Fruit fly (Drosophila melanogaster) whole organism, wandering third instar larva: ENCODE measurements around the gene CG4267.

Experiments used
- Abd-B ChIP-seq: fragments of >200 bp; optimal IDR thresholded peaks from 2 replicates; lab custom pipeline; 2017; ENCODE audit warnings: missing biosample characterization, missing genetic modification characterization
- CG32264 ChIP-seq: fragments of 200-800 bp; sonication (Bioruptor generic); optimal IDR thresholded peaks from 2 replicates; lab custom pipeline; 2016; ENCODE audit warnings: missing biosample characterization, missing genetic modification characterization
- CG9705 ChIP-seq: fragments of 200-800 bp; sonication (Bioruptor generic); optimal IDR thresholded peaks from 2 replicates; lab custom pipeline; 2018; ENCODE audit warnings: missing biosample characterization, mild to moderate bottlenecking, missing genetic modification characterization
- CrebA ChIP-seq: fragments of 200-800 bp; sonication (Bioruptor generic); optimal IDR thresholded peaks from 2 replicates; lab custom pipeline; 2016; ENCODE audit warnings: missing biosample characterization, mild to moderate bottlenecking, missing genetic modification characterization, borderline replicate concordance
- Dfd ChIP-seq: fragments of >200 bp; optimal IDR thresholded peaks from 2 replicates; lab custom pipeline; 2017; ENCODE audit warnings: missing biosample characterization, missing genetic modification characterization
- Dif ChIP-seq: fragments of 200-275, 200-300 bp; sonication (Bioruptor generic); optimal IDR thresholded peaks from 2 replicates; lab custom pipeline; 2018; ENCODE audit warnings: missing biosample characterization, missing genetic modification characterization; ENCODE audit not compliant: partially characterized antibody
- GATAd ChIP-seq: sonication (Bioruptor generic); optimal IDR thresholded peaks from 2 replicates; lab custom pipeline; 2016; ENCODE audit warnings: missing biosample characterization, missing genetic modification characterization
- HLH106 ChIP-seq: fragments of 200-800 bp; optimal IDR thresholded peaks from 3 replicates; lab custom pipeline; 2019; ENCODE audit warnings: missing biosample characterization, mild to moderate bottlenecking, missing genetic modification characterization, moderate library complexity
- Hnf4 ChIP-seq: fragments of 200-800 bp; sonication (Bioruptor generic); optimal IDR thresholded peaks from 2 replicates; lab custom pipeline; 2016; ENCODE audit warnings: missing biosample characterization, mild to moderate bottlenecking, missing genetic modification characterization
- Hr78 ChIP-seq: fragments of >200 bp; optimal IDR thresholded peaks from 2 replicates; lab custom pipeline; 2017; ENCODE audit warnings: missing biosample characterization, missing genetic modification characterization
- Hr83 ChIP-seq: fragments of 200-300 bp; sonication (Bioruptor generic); optimal IDR thresholded peaks from 2 replicates; lab custom pipeline; 2016; ENCODE audit warnings: missing biosample characterization, mild to moderate bottlenecking, missing genetic modification characterization, moderate library complexity; ENCODE audit not compliant: poor library complexity, severe bottlenecking
- Jra ChIP-seq: sonication (Bioruptor generic); optimal IDR thresholded peaks from 2 replicates; lab custom pipeline; 2016; ENCODE audit warnings: missing biosample characterization, missing genetic modification characterization
- Mio ChIP-seq: sonication (Bioruptor generic); optimal IDR thresholded peaks from 2 replicates; lab custom pipeline; 2016; ENCODE audit warnings: missing biosample characterization, missing genetic modification characterization
- Myc ChIP-seq: fragments of >200 bp; optimal IDR thresholded peaks from 2 replicates; lab custom pipeline; 2017
- N ChIP-seq: fragments of >200 bp; optimal IDR thresholded peaks from 2 replicates; lab custom pipeline; 2018; ENCODE audit warnings: missing biosample characterization, missing external identifiers, missing genetic modification characterization
- OdsH ChIP-seq: fragments of 200-800 bp; sonication (Bioruptor generic); optimal IDR thresholded peaks from 2 replicates; lab custom pipeline; 2016; ENCODE audit warnings: missing biosample characterization, mild to moderate bottlenecking, missing genetic modification characterization
- Rel ChIP-seq, 2 experiments: fragments of 200-800 bp; sonication (Bioruptor generic) in 1 of 2; optimal IDR thresholded peaks; 2 replicates in 1 of 2; 3 replicates in 1 of 2; lab custom pipeline; 2016 to 2019; ENCODE audit warnings: mild to moderate bottlenecking in 2 of 2, missing biosample characterization in 2 of 2, missing genetic modification characterization in 2 of 2, moderate library complexity in 1 of 2
- Sp1 ChIP-seq: fragments of 200-800 bp; sonication (Bioruptor generic); optimal IDR thresholded peaks from 3 replicates; lab custom pipeline; 2019; ENCODE audit warnings: missing biosample characterization, mild to moderate bottlenecking, missing genetic modification characterization, moderate library complexity
- Vsx2 ChIP-seq: fragments of 200-300, 225-300 bp; sonication (Bioruptor generic); optimal IDR thresholded peaks from 2 replicates; lab custom pipeline; 2018; ENCODE audit warnings: missing biosample characterization, missing genetic modification characterization; ENCODE audit not compliant: partially characterized antibody
- br ChIP-seq: fragments of 200-800 bp; sonication (Bioruptor generic); optimal IDR thresholded peaks from 2 replicates; lab custom pipeline; 2016; ENCODE audit warnings: missing biosample characterization, missing genetic modification characterization
- brk ChIP-seq: fragments of 200-800 bp; sonication (Bioruptor generic); optimal IDR thresholded peaks from 2 replicates; lab custom pipeline; 2016; ENCODE audit warnings: missing biosample characterization, mild to moderate bottlenecking, missing genetic modification characterization
- dl ChIP-seq, 2 experiments: fragments of 175-275, 200-275 bp in 1 of 2; fragments of 200-275 bp in 1 of 2; sonication (Bioruptor generic); optimal IDR thresholded peaks; lab custom pipeline; 2018; ENCODE audit warnings: mild to moderate bottlenecking in 2 of 2, missing biosample characterization in 2 of 2, missing genetic modification characterization in 2 of 2, moderate library complexity in 2 of 2; ENCODE audit not compliant: partially characterized antibody in 2 of 2, insufficient read depth in 1 of 2
- dmrt93B ChIP-seq: fragments of 200-800 bp; sonication (Bioruptor generic); optimal IDR thresholded peaks from 2 replicates; lab custom pipeline; 2018; ENCODE audit warnings: missing biosample characterization, mild to moderate bottlenecking, missing genetic modification characterization
- dsf ChIP-seq: sonication (Bioruptor generic); optimal IDR thresholded peaks from 2 replicates; lab custom pipeline; 2016; ENCODE audit warnings: missing biosample characterization, missing genetic modification characterization, borderline replicate concordance
- foxo ChIP-seq, 2 experiments: fragments of 200-800 bp; sonication (Bioruptor generic); optimal IDR thresholded peaks; 2 replicates in 1 of 2; 3 replicates in 1 of 2; lab custom pipeline; 2016 to 2017; ENCODE audit warnings: missing biosample characterization in 2 of 2, missing genetic modification characterization in 2 of 2
- fru ChIP-seq: fragments of 200-800 bp; sonication (Bioruptor generic); optimal IDR thresholded peaks from 3 replicates; lab custom pipeline; 2016; ENCODE audit warnings: missing biosample characterization, mild to moderate bottlenecking, missing genetic modification characterization
- h ChIP-seq: fragments of 200-800 bp; sonication (Bioruptor generic); optimal IDR thresholded peaks from 3 replicates; lab custom pipeline; 2016; ENCODE audit warnings: missing biosample characterization, mild to moderate bottlenecking, missing genetic modification characterization
- jim ChIP-seq: fragments of 175-275, 200-325 bp; sonication (Bioruptor generic); optimal IDR thresholded peaks from 2 replicates; lab custom pipeline; 2016; ENCODE audit warnings: missing biosample characterization, mild to moderate bottlenecking, missing genetic modification characterization
- lola ChIP-seq: fragments of >200 bp; optimal IDR thresholded peaks from 2 replicates; lab custom pipeline; 2017; ENCODE audit warnings: missing biosample characterization, missing genetic modification characterization
- pan ChIP-seq: fragments of >200 bp; optimal IDR thresholded peaks from 2 replicates; lab custom pipeline; 2017
- psq ChIP-seq: fragments of 200-800 bp; sonication (Bioruptor generic); optimal IDR thresholded peaks from 3 replicates; lab custom pipeline; 2017; ENCODE audit warnings: missing biosample characterization, mild to moderate bottlenecking, missing genetic modification characterization, moderate library complexity
- rgr ChIP-seq: fragments of 200-800 bp; sonication (Bioruptor generic); optimal IDR thresholded peaks from 3 replicates; lab custom pipeline; 2016; ENCODE audit warnings: missing biosample characterization, mild to moderate bottlenecking, missing genetic modification characterization
- sage ChIP-seq: fragments of 200-800 bp; sonication (Bioruptor generic); optimal IDR thresholded peaks from 2 replicates; lab custom pipeline; 2016; ENCODE audit warnings: missing biosample characterization, mild to moderate bottlenecking, missing genetic modification characterization
- sv ChIP-seq: fragments of 200-800 bp; sonication (Bioruptor generic); optimal IDR thresholded peaks from 3 replicates; lab custom pipeline; 2016; ENCODE audit warnings: missing biosample characterization, missing genetic modification characterization
- tai ChIP-seq: sonication (Bioruptor generic); optimal IDR thresholded peaks from 2 replicates; lab custom pipeline; 2016; ENCODE audit warnings: missing biosample characterization, missing genetic modification characterization
- usp ChIP-seq: fragments of >200 bp; optimal IDR thresholded peaks from 2 replicates; lab custom pipeline; 2017; ENCODE audit warnings: missing biosample characterization, missing genetic modification characterization
- woc ChIP-seq: sonication (Bioruptor generic); optimal IDR thresholded peaks from 2 replicates; lab custom pipeline; 2016; ENCODE audit warnings: missing biosample characterization, mild to moderate bottlenecking, missing genetic modification characterization

CG4267 gene

dm6 chr2L:2197475-2198118, 44.6 kb upstream of the CG4267 start, which contains the start of gene COX7AL2:
Gene COX7AL2, minus strand, starts transcription at chr2L:2197912.
- TF ChIP-seq Rel (GFP tag; optimal IDR thresholded peaks at IDR 0.05; lab: Kevin White, UChicago) = no peak
- peak; percentile 65 for TF ChIP-seq Rel (tag; optimal IDR thresholded peaks at IDR 0.05; lab: Kevin White, UChicago)
- TF ChIP-seq Dfd (GFP tag; lab: Kevin White, UChicago) = no peak
- peak in 1 of 2 experiments; percentile 46 for TF ChIP-seq foxo (GFP tag; optimal IDR thresholded peaks at IDR 0.05; lab: Kevin White, UChicago)
- no peak for TF ChIP-seq sage
- peak; percentile 49 for TF ChIP-seq Hr83 (GFP tag; lab: Kevin White, UChicago)
- TF ChIP-seq sv (GFP tag; lab: Kevin White, UChicago) = no peak
- TF ChIP-seq usp (GFP tag; lab: Kevin White, UChicago) = no peak
- TF ChIP-seq Mio (GFP tag; lab: Kevin White, UChicago) = no peak
- TF ChIP-seq Hnf4 (GFP tag; lab: Kevin White, UChicago) = no peak
- peak; percentile 63 for TF ChIP-seq psq
- TF ChIP-seq HLH106 (tag; lab: Kevin White, UChicago) = peak; percentile 7
- TF ChIP-seq rgr (GFP tag; lab: Kevin White, UChicago) = peak; percentile 52
- TF ChIP-seq OdsH (GFP tag; lab: Kevin White, UChicago) = peak; percentile 44
- TF ChIP-seq fru (GFP tag; lab: Kevin White, UChicago) = no peak
- TF ChIP-seq dl (GFP tag; optimal IDR thresholded peaks at IDR 0.05; lab: Kevin White, UChicago; ENCODE audit: insufficient read depth in 1 of 2, partially characterized antibody in 2 of 2) = peak in 1 of 2 experiments; percentile 49
- no peak for TF ChIP-seq lola (GFP tag; lab: Kevin White, UChicago)
- TF ChIP-seq GATAd (GFP tag; lab: Kevin White, UChicago) = no peak
- no peak for TF ChIP-seq CrebA (GFP tag; lab: Kevin White, UChicago)
- TF ChIP-seq tai (GFP tag; lab: Kevin White, UChicago) = no peak
- no peak for TF ChIP-seq h (GFP tag; lab: Kevin White, UChicago)
- no peak for TF ChIP-seq Jra (GFP tag; lab: Kevin White, UChicago)
- peak; percentile 5 for TF ChIP-seq Sp1 (GFP tag; lab: Kevin White, UChicago)
- no peak for TF ChIP-seq CG32264
- TF ChIP-seq dmrt93B (GFP tag; lab: Kevin White, UChicago) = peak; percentile 8
- no peak for TF ChIP-seq Vsx2 (GFP tag; lab: Kevin White, UChicago)
- TF ChIP-seq jim = no peak
- TF ChIP-seq, all 38 proteins: peak for 10

dm6 chr2L:2198119-2198494, 44.1 kb upstream of the CG4267 start:
- TF ChIP-seq dl (GFP tag; optimal IDR thresholded peaks at IDR 0.05; lab: Kevin White, UChicago; ENCODE audit: insufficient read depth in 1 of 2, partially characterized antibody in 2 of 2) = peak in 1 of 2 experiments; percentile 23
- peak; percentile 27 for TF ChIP-seq Dif
- TF ChIP-seq Hr78 (GFP tag; lab: Kevin White, UChicago) = no peak

dm6 chr2L:2198613-2199432, 43.4 kb upstream of the CG4267 start:
- TF ChIP-seq N (GFP tag; lab: Kevin White, UChicago) = no peak
- no peak for TF ChIP-seq usp (GFP tag; lab: Kevin White, UChicago)
- TF ChIP-seq rgr (GFP tag; lab: Kevin White, UChicago) = peak; percentile 97
- TF ChIP-seq Abd-B (GFP tag; lab: Kevin White, UChicago) = no peak
- peak; percentile 3 for TF ChIP-seq Myc (lab: Kevin White, UChicago)
- peak; percentile 79 for TF ChIP-seq Hr83 (GFP tag; lab: Kevin White, UChicago)
- TF ChIP-seq GATAd (GFP tag; lab: Kevin White, UChicago) = no peak
- TF ChIP-seq dsf (GFP tag; lab: Kevin White, UChicago) = peak; percentile 80
- TF ChIP-seq sage = peak; percentile 96
- peak; percentile 87 to 98 for TF ChIP-seq foxo (GFP tag; optimal IDR thresholded peaks at IDR 0.05; lab: Kevin White, UChicago)
- peak; percentile 80 for TF ChIP-seq Jra (GFP tag; lab: Kevin White, UChicago)
- no peak for TF ChIP-seq pan (lab: Kevin White, UChicago)
- TF ChIP-seq Mio (GFP tag; lab: Kevin White, UChicago) = peak; percentile 78
- TF ChIP-seq CrebA (GFP tag; lab: Kevin White, UChicago) = peak; percentile 90
- TF ChIP-seq br (GFP tag; lab: Kevin White, UChicago) = peak; percentile 97
- TF ChIP-seq Sp1 (GFP tag; lab: Kevin White, UChicago) = peak; percentile 95
- peak; percentile 97 for TF ChIP-seq CG32264
- TF ChIP-seq CG9705 (GFP tag; lab: Kevin White, UChicago) = peak; percentile 75
- peak; percentile 93 for TF ChIP-seq Vsx2 (GFP tag; lab: Kevin White, UChicago)
- TF ChIP-seq h (GFP tag; lab: Kevin White, UChicago) = peak; percentile 98
- peak; percentile 87 for TF ChIP-seq tai (GFP tag; lab: Kevin White, UChicago)
- peak; percentile 90 for TF ChIP-seq Rel (GFP tag; optimal IDR thresholded peaks at IDR 0.05; lab: Kevin White, UChicago)
- TF ChIP-seq Rel (tag; optimal IDR thresholded peaks at IDR 0.05; lab: Kevin White, UChicago) = peak; percentile 98
- peak; percentile 94 for TF ChIP-seq woc (GFP tag; lab: Kevin White, UChicago)
- no peak for TF ChIP-seq lola (GFP tag; lab: Kevin White, UChicago)
- no peak for TF ChIP-seq Dfd (GFP tag; lab: Kevin White, UChicago)
- peak; percentile 95 for TF ChIP-seq HLH106 (tag; lab: Kevin White, UChicago)
- peak; percentile 97 for TF ChIP-seq OdsH (GFP tag; lab: Kevin White, UChicago)
- TF ChIP-seq Hnf4 (GFP tag; lab: Kevin White, UChicago) = peak; percentile 95
- peak; percentile 92 for TF ChIP-seq Dif
- peak; percentile 93 for TF ChIP-seq psq
- peak; percentile 95 for TF ChIP-seq dmrt93B (GFP tag; lab: Kevin White, UChicago)
- TF ChIP-seq jim = no peak
- peak; percentile 90 for TF ChIP-seq brk (GFP tag; lab: Kevin White, UChicago)
- peak; percentile 65 for TF ChIP-seq sv (GFP tag; lab: Kevin White, UChicago)
